Fruit fly (Drosophila melanogaster) whole organism, embryonic: ENCODE results near the gene Rbp4.

Experiments
- CG10274 ChIP-seq: fragments of 200-800 bp; sonication (Bioruptor generic); optimal IDR thresholded peaks from 3 replicates; lab custom pipeline; 2017; ENCODE audit warnings: missing biosample characterization, mild to moderate bottlenecking, missing genetic modification characterization
- CG10431 ChIP-seq: fragments of 200-800 bp; sonication (Bioruptor generic); optimal IDR thresholded peaks from 3 replicates; lab custom pipeline; 2018; ENCODE audit warnings: missing biosample characterization, mild to moderate bottlenecking, missing genetic modification characterization
- CG11093 ChIP-seq: fragments of 200-800 bp; sonication (Bioruptor generic); IDR thresholded peaks from 3 replicates; pipeline ENCODE4 v1.3.6; 2022; ENCODE audit warnings: missing biosample characterization, missing genetic modification characterization
- CG13775 ChIP-seq: fragments of 200-800 bp; sonication (Bioruptor generic); optimal IDR thresholded peaks from 3 replicates; lab custom pipeline; 2017; ENCODE audit warnings: missing biosample characterization, mild to moderate bottlenecking, missing genetic modification characterization
- CG15269 ChIP-seq: fragments of 200-800 bp; sonication (Bioruptor generic); optimal IDR thresholded peaks from 2 replicates; lab custom pipeline; 2018; ENCODE audit warnings: missing biosample characterization, mild to moderate bottlenecking, missing genetic modification characterization, moderate library complexity
- CG16813 ChIP-seq: fragments of 200-800 bp; sonication (Bioruptor generic); IDR thresholded peaks from 3 replicates; pipeline ENCODE4 v1.3.6; 2022; ENCODE audit warnings: missing biosample characterization, missing genetic modification characterization; ENCODE audit not compliant: partially characterized antibody
- CG2712 ChIP-seq: fragments of 200-800 bp; optimal IDR thresholded peaks from 3 replicates; lab custom pipeline; 2019; ENCODE audit warnings: missing biosample characterization, mild to moderate bottlenecking, missing genetic modification characterization, moderate library complexity
- CG32767 ChIP-seq: fragments of 200-800 bp; sonication (Bioruptor generic); IDR thresholded peaks from 2 replicates; pipeline ENCODE4 v1.3.6; 2022; ENCODE audit warnings: missing biosample characterization, missing genetic modification characterization
- CG34422 ChIP-seq: fragments of 200-800 bp; sonication (Bioruptor generic); IDR thresholded peaks from 3 replicates; pipeline ENCODE4 v1.3.6; 2022; ENCODE audit warnings: missing biosample characterization, missing genetic modification characterization
- CG6813 ChIP-seq: fragments of 200-800 bp; sonication (Bioruptor generic); optimal IDR thresholded peaks from 2 replicates; lab custom pipeline; 2017; ENCODE audit warnings: missing biosample characterization, missing genetic modification characterization, mild to moderate bottlenecking, moderate library complexity, missing genetic modification reagents
- CG7928 ChIP-seq: fragments of 200-800 bp; sonication (Bioruptor generic); optimal IDR thresholded peaks from 2 replicates; lab custom pipeline; 2017; ENCODE audit warnings: missing biosample characterization, mild to moderate bottlenecking, missing genetic modification characterization
- CG8765 ChIP-seq: fragments of 200-800 bp; sonication (Bioruptor generic); IDR thresholded peaks from 2 replicates; pipeline ENCODE4 v1.3.6; 2022; ENCODE audit warnings: missing biosample characterization, missing genetic modification characterization
- CG9876 ChIP-seq: fragments of 200-800 bp; sonication (Bioruptor generic); optimal IDR thresholded peaks from 2 replicates; lab custom pipeline; 2016; ENCODE audit warnings: missing biosample characterization, missing genetic modification characterization
- CTCF ChIP-seq: fragments of 200-800 bp; sonication (Bioruptor generic); optimal IDR thresholded peaks from 2 replicates; lab custom pipeline; 2017; ENCODE audit warnings: missing biosample characterization, mild to moderate bottlenecking, missing genetic modification characterization, moderate library complexity
- Chrac-16 ChIP-seq: fragments of 200-800 bp; sonication (Bioruptor generic); optimal IDR thresholded peaks from 3 replicates; lab custom pipeline; 2016; ENCODE audit warnings: missing biosample characterization, missing genetic modification characterization
- Dp ChIP-seq: fragments of 200-800 bp; sonication (Bioruptor generic); optimal IDR thresholded peaks from 2 replicates; lab custom pipeline; 2018; ENCODE audit warnings: missing biosample characterization, mild to moderate bottlenecking, missing genetic modification characterization, moderate library complexity
- E2f2 ChIP-seq: fragments of 200-800 bp; sonication (Bioruptor generic); IDR thresholded peaks from 2 replicates; pipeline ENCODE4 v1.3.6; 2022; ENCODE audit warnings: missing biosample characterization, missing genetic modification characterization
- Elba2 ChIP-seq: fragments of 200-800 bp; sonication (Bioruptor generic); optimal IDR thresholded peaks from 3 replicates; lab custom pipeline; 2016; ENCODE audit warnings: missing biosample characterization, missing genetic modification characterization
- Ets65A ChIP-seq: fragments of 200-800 bp; sonication (Bioruptor generic); peaks from one replicate; lab custom pipeline; 2016; ENCODE audit warnings: missing biosample characterization, missing genetic modification characterization
- H2.0 ChIP-seq: fragments of 200-800 bp; sonication (Bioruptor generic); IDR thresholded peaks from 2 replicates; pipeline ENCODE4 v1.3.6; 2022; ENCODE audit warnings: missing biosample characterization, missing genetic modification characterization
- HHEX ChIP-seq: fragments of 200-800 bp; sonication (Bioruptor generic); optimal IDR thresholded peaks from 3 replicates; lab custom pipeline; 2017; ENCODE audit warnings: missing biosample characterization, mild to moderate bottlenecking, missing genetic modification characterization, missing genetic modification reagents
- Hand ChIP-seq: fragments of 200-800 bp; sonication (Bioruptor generic); optimal IDR thresholded peaks from 2 replicates; lab custom pipeline; 2017; ENCODE audit warnings: mild to moderate bottlenecking, missing biosample characterization, missing genetic modification reagents, missing genetic modification characterization
- Jarid2 ChIP-seq: fragments of 200-800 bp; sonication (Bioruptor generic); optimal IDR thresholded peaks from 3 replicates; lab custom pipeline; 2017; ENCODE audit warnings: mild to moderate bottlenecking, missing biosample characterization, missing genetic modification reagents, missing genetic modification characterization
- Kr ChIP-seq: fragments of 200-800 bp; sonication (Bioruptor generic); optimal IDR thresholded peaks from 2 replicates; lab custom pipeline; 2017; ENCODE audit warnings: missing biosample characterization, mild to moderate bottlenecking, missing genetic modification characterization
- Meics ChIP-seq: fragments of 200-800 bp; sonication (Bioruptor generic); optimal IDR thresholded peaks from 2 replicates; lab custom pipeline; 2017; ENCODE audit warnings: missing biosample characterization, mild to moderate bottlenecking, missing genetic modification characterization
- Mes4 ChIP-seq: fragments of 200-800 bp; sonication (Bioruptor generic); optimal IDR thresholded peaks from 2 replicates; lab custom pipeline; 2016; ENCODE audit warnings: missing biosample characterization, missing genetic modification characterization
- NC2β ChIP-seq: fragments of 200-800 bp; sonication (Bioruptor generic); optimal IDR thresholded peaks from 2 replicates; lab custom pipeline; 2016; ENCODE audit warnings: missing biosample characterization, missing genetic modification characterization
- NFAT ChIP-seq: fragments of 200-800 bp; sonication (Bioruptor generic); IDR thresholded peaks from 2 replicates; pipeline ENCODE4 v1.3.6; 2022; ENCODE audit warnings: missing biosample characterization, missing genetic modification characterization
- Oaz ChIP-seq: fragments of 200-800 bp; sonication (Bioruptor generic); IDR thresholded peaks from 2 replicates; pipeline ENCODE4 v1.3.6; 2022; ENCODE audit warnings: missing biosample characterization, missing genetic modification characterization
- Rfx ChIP-seq: fragments of 200-800 bp; sonication (Bioruptor generic); IDR thresholded peaks from 2 replicates; pipeline ENCODE4 v1.3.6; 2022; ENCODE audit warnings: missing biosample characterization, missing genetic modification characterization
- Spps ChIP-seq: fragments of 200-800 bp; sonication (Bioruptor generic); optimal IDR thresholded peaks from 2 replicates; lab custom pipeline; 2018; ENCODE audit warnings: missing biosample characterization, mild to moderate bottlenecking, missing genetic modification characterization
- Xbp1 ChIP-seq: fragments of 200-800 bp; sonication (Bioruptor generic); optimal IDR thresholded peaks from 3 replicates; lab custom pipeline; 2016; ENCODE audit warnings: missing biosample characterization, mild to moderate bottlenecking, missing genetic modification characterization
- bowl ChIP-seq: fragments of 200-800 bp; sonication (Bioruptor generic); IDR thresholded peaks from 2 replicates; pipeline ENCODE4 v1.3.6; 2022; ENCODE audit warnings: missing biosample characterization, missing genetic modification characterization
- btn ChIP-seq: fragments of 200-800 bp; sonication (Bioruptor generic); optimal IDR thresholded peaks from 2 replicates; lab custom pipeline; 2016; ENCODE audit warnings: missing biosample characterization, missing genetic modification characterization
- chinmo ChIP-seq: fragments of 200-800 bp; sonication (Bioruptor generic); IDR thresholded peaks from 4 replicates; pipeline ENCODE4 v1.3.6; 2022; ENCODE audit warnings: missing biosample characterization, missing genetic modification characterization; ENCODE audit not compliant: partially characterized antibody
- corto ChIP-seq: fragments of 200-800 bp; sonication (Bioruptor generic); optimal IDR thresholded peaks from 2 replicates; lab custom pipeline; 2016; ENCODE audit warnings: missing biosample characterization, mild to moderate bottlenecking, missing genetic modification characterization, moderate library complexity
- croc ChIP-seq: fragments of 200-800 bp; sonication (Bioruptor generic); conservative IDR thresholded peaks from 3 replicates; pipeline ENCODE4 v1.3.6; 2022; ENCODE audit warnings: missing biosample characterization, missing genetic modification characterization
- dysf ChIP-seq: fragments of 200-800 bp; sonication (Bioruptor generic); IDR thresholded peaks from 3 replicates; pipeline ENCODE4 v1.3.6; 2022; ENCODE audit warnings: missing biosample characterization, missing genetic modification characterization
- klu ChIP-seq: fragments of 200-800 bp; sonication (Bioruptor generic); IDR thresholded peaks from 2 replicates; pipeline ENCODE4 v1.3.6; 2022; ENCODE audit warnings: missing biosample characterization, missing genetic modification characterization
- lilli ChIP-seq: fragments of 200-800 bp; sonication (Bioruptor generic); optimal IDR thresholded peaks from 3 replicates; lab custom pipeline; 2016; ENCODE audit warnings: missing biosample characterization, missing genetic modification characterization
- nerfin-2 ChIP-seq: fragments of 200-800 bp; sonication (Bioruptor generic); IDR thresholded peaks from 2 replicates; pipeline ENCODE4 v1.3.6; 2022; ENCODE audit warnings: missing biosample characterization, missing genetic modification characterization; ENCODE audit not compliant: partially characterized antibody
- nom ChIP-seq: fragments of 200-800 bp; sonication (Bioruptor generic); optimal IDR thresholded peaks from 2 replicates; lab custom pipeline; 2017; ENCODE audit warnings: missing biosample characterization, missing genetic modification characterization, mild to moderate bottlenecking, moderate library complexity, missing genetic modification reagents
- p53 ChIP-seq: fragments of 200-800 bp; sonication (Bioruptor generic); optimal IDR thresholded peaks from 2 replicates; lab custom pipeline; 2016; ENCODE audit warnings: missing biosample characterization, missing genetic modification characterization
- phol ChIP-seq: fragments of 200-800 bp; sonication (Bioruptor generic); optimal IDR thresholded peaks from 3 replicates; lab custom pipeline; 2018; ENCODE audit warnings: missing biosample characterization, mild to moderate bottlenecking, missing genetic modification characterization, moderate library complexity
- pita ChIP-seq: fragments of 200-800 bp; sonication (Bioruptor generic); optimal IDR thresholded peaks from 2 replicates; lab custom pipeline; 2017; ENCODE audit warnings: missing biosample characterization, mild to moderate bottlenecking, missing genetic modification characterization
- prd ChIP-seq, 3 experiments: fragments of >200 bp in 2 of 3; fragments of 200-800 bp in 1 of 3; sonication (Bioruptor generic) in 1 of 3; optimal IDR thresholded peaks in 2 of 3; IDR thresholded peaks in 1 of 3; 2 replicates in 2 of 3; 3 replicates in 1 of 3; pipeline versions ENCODE4 v1.3.6 to Lab custom; 2017 to 2022; ENCODE audit warnings: missing biosample characterization in 1 of 3, missing genetic modification characterization in 1 of 3
- slbo ChIP-seq: fragments of 200-800 bp; sonication (Bioruptor generic); IDR thresholded peaks from 2 replicates; pipeline ENCODE4 v1.3.6; 2022; ENCODE audit warnings: missing biosample characterization, missing genetic modification characterization
- tap ChIP-seq: fragments of 200-800 bp; optimal IDR thresholded peaks from 3 replicates; lab custom pipeline; 2019; ENCODE audit warnings: missing biosample characterization, mild to moderate bottlenecking, missing genetic modification characterization, moderate library complexity
- vfl ChIP-seq: fragments of 200-800 bp; sonication (Bioruptor generic); optimal IDR thresholded peaks from 2 replicates; lab custom pipeline; 2016; ENCODE audit warnings: missing biosample characterization, missing genetic modification characterization

Rbp4 gene

dm6 chr3R:13656294-13656693 is at the start of gene Rbp4:
Gene Rbp4 (minus strand): TSS chr3R:13656394.
- TF ChIP-seq Oaz (GFP tag; lab: Robert Waterston, UW), result no peak
- TF ChIP-seq klu (GFP tag; lab: Robert Waterston, UW), result no peak
- no peak for TF ChIP-seq lilli (GFP tag; lab: Kevin White, UChicago)

dm6 chr3R:13705292-13705885 is 49.2 kb upstream of the Rbp4 start, which contains the start of gene Adgf-D:
Gene Adgf-D (minus strand): TSS chr3R:13705402.
- peak; percentile 92 for TF ChIP-seq Ets65A (GFP tag; lab: Kevin White, UChicago)
- no peak for TF ChIP-seq CG34422 (GFP tag; lab: Robert Waterston, UW)
- no peak for TF ChIP-seq CG8765 (GFP tag; lab: Robert Waterston, UW)
- no peak for TF ChIP-seq Kr (GFP tag; lab: Kevin White, UChicago)
- TF ChIP-seq Mes4 (GFP tag; lab: Kevin White, UChicago), result no peak
- TF ChIP-seq CG2712 (tag; lab: Kevin White, UChicago), result no peak
- TF ChIP-seq CG7928, result no peak
- TF ChIP-seq Jarid2 (GFP tag; lab: Kevin White, UChicago), result no peak
- TF ChIP-seq Elba2, result no peak
- no peak for TF ChIP-seq Hand (GFP tag; lab: Kevin White, UChicago)
- no peak for TF ChIP-seq Meics (GFP tag; lab: Kevin White, UChicago)
- no peak for TF ChIP-seq CG6813 (GFP tag; lab: Kevin White, UChicago)
- TF ChIP-seq Xbp1 (GFP tag; lab: Kevin White, UChicago), result no peak
- TF ChIP-seq pita (GFP tag; lab: Kevin White, UChicago), result no peak
- 0 out of 2 replicates have a peak, but pooled peaks have one; percentile 17 for TF ChIP-seq NFAT (GFP tag; lab: Robert Waterston, UW)
- TF ChIP-seq CG10274 (GFP tag; lab: Kevin White, UChicago), result peak; percentile 90
- TF ChIP-seq HHEX (GFP tag; lab: Kevin White, UChicago), result no peak
- no peak for TF ChIP-seq H2.0 (GFP tag; lab: Robert Waterston, UW)
- TF ChIP-seq CTCF, result no peak
- TF ChIP-seq prd (optimal IDR thresholded peaks at IDR 0.05; lab: Kevin White, UChicago), result no peak
- TF ChIP-seq prd (GFP tag; IDR thresholded peaks at IDR 0.05; lab: Robert Waterston, UW), result peak; percentile 34; the same call in 1 of the 3 replicates
- no peak for TF ChIP-seq btn (GFP tag; lab: Kevin White, UChicago)
- no peak for TF ChIP-seq CG16813 (GFP tag; lab: Robert Waterston, UW)
- no peak for TF ChIP-seq corto (GFP tag; lab: Kevin White, UChicago)
- no peak for TF ChIP-seq vfl (GFP tag; lab: Kevin White, UChicago)
- TF ChIP-seq Dp (GFP tag; lab: Kevin White, UChicago), result no peak
- TF ChIP-seq Chrac-16 (GFP tag; lab: Kevin White, UChicago), result no peak
- TF ChIP-seq dysf (GFP tag; lab: Robert Waterston, UW), result 0 out of 3 replicates have a peak, but pooled peaks have one; percentile 21
- TF ChIP-seq croc (GFP tag; lab: Robert Waterston, UW), result no peak
- no peak for TF ChIP-seq slbo (GFP tag; lab: Robert Waterston, UW)
- no peak for TF ChIP-seq phol (tag; lab: Kevin White, UChicago)
- 0 out of 4 replicates have a peak, but pooled peaks have one; percentile 48 for TF ChIP-seq chinmo (GFP tag; lab: Robert Waterston, UW)
- TF ChIP-seq CG32767 (GFP tag; lab: Robert Waterston, UW), result no peak
- TF ChIP-seq tap (tag; lab: Kevin White, UChicago), result no peak
- TF ChIP-seq CG15269 (tag; lab: Kevin White, UChicago), result no peak
- TF ChIP-seq nerfin-2 (GFP tag; lab: Robert Waterston, UW), result no peak
- TF ChIP-seq Rfx (GFP tag; lab: Robert Waterston, UW), result peak; percentile 26; the same call in 1 of the 2 replicates
- TF ChIP-seq CG10431 (GFP tag; lab: Kevin White, UChicago), result no peak
- no peak for TF ChIP-seq p53 (GFP tag; lab: Kevin White, UChicago)
- no peak for TF ChIP-seq bowl (GFP tag; lab: Robert Waterston, UW)
- no peak for TF ChIP-seq Spps (tag; lab: Kevin White, UChicago)
- no peak for TF ChIP-seq E2f2 (GFP tag; lab: Robert Waterston, UW)
- TF ChIP-seq CG9876 (GFP tag; lab: Kevin White, UChicago), result no peak
- no peak for TF ChIP-seq nom
- TF ChIP-seq NC2β (GFP tag; lab: Kevin White, UChicago), result no peak
- TF ChIP-seq CG13775 (GFP tag; lab: Kevin White, UChicago), result no peak
- TF ChIP-seq CG11093 (GFP tag; lab: Robert Waterston, UW), result no peak
